Fruit fly (Drosophila melanogaster) whole organism, prepupa: ENCODE results near the gene CG5762.

ENCODE experiments used
- Blimp-1 ChIP-seq: fragments of 200-800 bp; sonication (Bioruptor generic); optimal IDR thresholded peaks from 3 replicates; lab custom pipeline; 2017; ENCODE audit warnings: missing biosample characterization, missing genetic modification characterization, mild to moderate bottlenecking, moderate library complexity, missing genetic modification reagents
- CG11294 ChIP-seq: fragments of 200-800 bp; sonication (Bioruptor generic); IDR thresholded peaks from 2 replicates; pipeline ENCODE4 v1.3.6; 2022; ENCODE audit warnings: missing biosample characterization, missing genetic modification characterization
- CG11762 ChIP-seq: fragments of 200-800 bp; sonication (Bioruptor generic); optimal IDR thresholded peaks from 3 replicates; lab custom pipeline; 2016; ENCODE audit warnings: missing biosample characterization, missing genetic modification characterization; ENCODE audit not compliant: insufficient read depth
- CG15336 ChIP-seq: fragments of 200-800 bp; sonication (Bioruptor generic); IDR thresholded peaks from 2 replicates; pipeline ENCODE4 v1.3.6; 2022; ENCODE audit warnings: missing biosample characterization, missing genetic modification characterization
- CG1621 ChIP-seq: fragments of 200-800 bp; sonication (Bioruptor generic); optimal IDR thresholded peaks from 3 replicates; lab custom pipeline; 2018; ENCODE audit warnings: missing biosample characterization, mild to moderate bottlenecking, missing genetic modification characterization
- CG16779 ChIP-seq: fragments of 200-800 bp; sonication (Bioruptor generic); optimal IDR thresholded peaks from 3 replicates; lab custom pipeline; 2017; ENCODE audit warnings: missing biosample characterization, mild to moderate bottlenecking, missing genetic modification characterization
- CG31627 ChIP-seq: fragments of 200-800 bp; sonication (Bioruptor generic); optimal IDR thresholded peaks from 3 replicates; lab custom pipeline; 2016; ENCODE audit warnings: missing biosample characterization, missing genetic modification characterization
- CG4318 ChIP-seq: fragments of 200-800 bp; sonication (Bioruptor generic); optimal IDR thresholded peaks from 3 replicates; lab custom pipeline; 2017; ENCODE audit warnings: missing biosample characterization, mild to moderate bottlenecking, missing genetic modification characterization
- CG6163 ChIP-seq: fragments of 200-800 bp; sonication (Bioruptor generic); IDR thresholded peaks from 3 replicates; pipeline ENCODE4 v1.3.6; 2022; ENCODE audit warnings: missing biosample characterization, missing genetic modification characterization
- CG6792 ChIP-seq: fragments of 200-800 bp; sonication (Bioruptor generic); optimal IDR thresholded peaks from 3 replicates; lab custom pipeline; 2016; ENCODE audit warnings: missing biosample characterization, missing genetic modification characterization
- CG6854 ChIP-seq: fragments of 200-800 bp; sonication (Bioruptor generic); optimal IDR thresholded peaks from 2 replicates; lab custom pipeline; 2017; ENCODE audit warnings: missing biosample characterization, mild to moderate bottlenecking, missing genetic modification characterization
- CG8119 ChIP-seq: fragments of 200-800 bp; sonication (Bioruptor generic); IDR thresholded peaks from 3 replicates; pipeline ENCODE4 v1.3.6; 2022; ENCODE audit warnings: missing biosample characterization, missing genetic modification characterization
- Eip75B ChIP-seq: fragments of 200-800 bp; sonication (Bioruptor generic); optimal IDR thresholded peaks from 3 replicates; lab custom pipeline; 2016; ENCODE audit warnings: missing biosample characterization, missing genetic modification characterization
- Gug ChIP-seq: fragments of 200-800 bp; sonication (Bioruptor generic); IDR thresholded peaks from 2 replicates; pipeline ENCODE4 v1.3.6; 2022; ENCODE audit warnings: missing biosample characterization, missing genetic modification characterization
- Hr39 ChIP-seq: fragments of 200-800 bp; sonication (Bioruptor generic); optimal IDR thresholded peaks from 2 replicates; lab custom pipeline; 2016; ENCODE audit warnings: missing biosample characterization, missing genetic modification characterization
- Hr4 ChIP-seq: fragments of 200-800 bp; sonication (Bioruptor generic); optimal IDR thresholded peaks from 3 replicates; lab custom pipeline; 2016; ENCODE audit warnings: missing biosample characterization, missing genetic modification characterization
- Met ChIP-seq: fragments of 200-800 bp; sonication (Bioruptor generic); optimal IDR thresholded peaks from 3 replicates; lab custom pipeline; 2016; ENCODE audit warnings: missing biosample characterization, missing genetic modification characterization
- OdsH ChIP-seq: fragments of 200-800 bp; sonication (Bioruptor generic); optimal IDR thresholded peaks from 3 replicates; lab custom pipeline; 2016; ENCODE audit warnings: missing biosample characterization, missing genetic modification characterization
- Sox15 ChIP-seq: fragments of 200-800 bp; sonication (Bioruptor generic); optimal IDR thresholded peaks from 3 replicates; lab custom pipeline; 2016; ENCODE audit warnings: missing biosample characterization, missing genetic modification characterization
- achi ChIP-seq: fragments of 200-800 bp; sonication (Bioruptor generic); optimal IDR thresholded peaks from 3 replicates; lab custom pipeline; 2016; ENCODE audit warnings: missing biosample characterization, missing genetic modification characterization
- acj6 ChIP-seq: fragments of 200-800 bp; sonication (Bioruptor generic); optimal IDR thresholded peaks from 3 replicates; lab custom pipeline; 2016; ENCODE audit warnings: missing biosample characterization, missing genetic modification characterization
- dac ChIP-seq: fragments of 200-800 bp; sonication (Bioruptor generic); optimal IDR thresholded peaks from 2 replicates; lab custom pipeline; 2017; ENCODE audit warnings: missing biosample characterization, mild to moderate bottlenecking, missing genetic modification characterization
- eg ChIP-seq: fragments of 200-800 bp; sonication (Bioruptor generic); IDR thresholded peaks from 3 replicates; pipeline ENCODE4 v1.3.6; 2022; ENCODE audit warnings: missing biosample characterization, missing genetic modification characterization
- esn ChIP-seq: fragments of 200-800 bp; sonication (Bioruptor generic); optimal IDR thresholded peaks from 2 replicates; lab custom pipeline; 2016; ENCODE audit warnings: missing biosample characterization, mild to moderate bottlenecking, missing genetic modification characterization, moderate library complexity
- fd59A ChIP-seq: fragments of 200-800 bp; sonication (Bioruptor generic); optimal IDR thresholded peaks from 2 replicates; lab custom pipeline; 2017; ENCODE audit warnings: missing biosample characterization, mild to moderate bottlenecking, missing genetic modification characterization, missing genetic modification reagents
- net ChIP-seq: fragments of 200-800 bp; sonication (Bioruptor generic); optimal IDR thresholded peaks from 3 replicates; lab custom pipeline; 2016; ENCODE audit warnings: missing biosample characterization, missing genetic modification characterization
- salr ChIP-seq, 2 experiments: fragments of 200-800 bp; sonication (Bioruptor generic); optimal IDR thresholded peaks; 3 replicates each; lab custom pipeline; 2016 to 2018; ENCODE audit warnings: missing biosample characterization in 2 of 2, missing genetic modification characterization in 2 of 2, mild to moderate bottlenecking in 1 of 2
- ss ChIP-seq, 2 experiments: fragments of 200-800 bp; sonication (Bioruptor generic); optimal IDR thresholded peaks; 2 replicates in 1 of 2; 3 replicates in 1 of 2; lab custom pipeline; 2017 to 2018; ENCODE audit warnings: mild to moderate bottlenecking in 2 of 2, missing biosample characterization in 2 of 2, missing genetic modification characterization in 2 of 2, moderate library complexity in 1 of 2
- svp ChIP-seq: fragments of 200-800 bp; sonication (Bioruptor generic); peaks from one replicate; lab custom pipeline; 2016; ENCODE audit warnings: missing biosample characterization, missing genetic modification characterization
- vri ChIP-seq: fragments of 200-800 bp; sonication (Bioruptor generic); optimal IDR thresholded peaks from 3 replicates; lab custom pipeline; 2016; ENCODE audit warnings: missing biosample characterization, mild to moderate bottlenecking, missing genetic modification characterization

Gene CG5762

dm6 chr3R:24341251-24341650 lies 20.2 kb downstream of the CG5762 start, which contains the start of gene Ms:
Gene Ms, plus strand, starts transcription at chr3R:24341551.
- TF ChIP-seq eg (GFP tag; lab: Robert Waterston, UW) = no peak
- TF ChIP-seq dac (GFP tag; lab: Kevin White, UChicago) = no peak
- TF ChIP-seq CG8119 (GFP tag; lab: Robert Waterston, UW) = no peak
- no peak for TF ChIP-seq CG11294 (GFP tag; lab: Robert Waterston, UW)
- no peak for TF ChIP-seq ss (GFP tag; optimal IDR thresholded peaks at IDR 0.05; lab: Kevin White, UChicago)

dm6 chr3R:24336622-24337021 lies 24.9 kb downstream of the CG5762 start, which contains the start of gene CG6432:
Gene CG6432, plus strand, starts transcription at chr3R:24336922.
- TF ChIP-seq Hr4 (GFP tag; lab: Kevin White, UChicago) (no peak), net (no peak), Met (no peak), Sox15 (GFP tag; lab: Kevin White, UChicago) (no peak), CG16779 (tag; lab: Kevin White, UChicago) (no peak), Gug (no peak)

- TF ChIP-seq eg (GFP tag; lab: Robert Waterston, UW) = 0 out of 3 replicates have a peak, but pooled peaks have one; percentile 12
- no peak for TF ChIP-seq Hr39 (GFP tag; lab: Kevin White, UChicago)
- no peak for TF ChIP-seq Eip75B (GFP tag; lab: Kevin White, UChicago)
- no peak for TF ChIP-seq CG4318 (GFP tag; lab: Kevin White, UChicago)
- no peak for TF ChIP-seq CG16779 (tag; lab: Kevin White, UChicago)
- TF ChIP-seq CG1621 (tag; lab: Kevin White, UChicago) = peak; percentile 93
- no peak for TF ChIP-seq CG31627 (GFP tag; lab: Kevin White, UChicago)
- no peak for TF ChIP-seq CG11294 (GFP tag; lab: Robert Waterston, UW)
Measured at dm6 chr3R:24333182-24333808, 28.2 kb downstream of the CG5762 start, which contains the start of the genes Rrp5 and Dis3. Gene Rrp5, minus strand, starts transcription at chr3R:24333316. Gene Dis3, plus strand, starts transcription at chr3R:24333433.

- 0 out of 2 replicates have a peak, but pooled peaks have one; percentile 30 for TF ChIP-seq CG15336 (GFP tag; lab: Robert Waterston, UW)
- no peak for TF ChIP-seq CG16779 (tag; lab: Kevin White, UChicago)
- 0 out of 3 replicates have a peak, but pooled peaks have one; percentile 17 for TF ChIP-seq CG6163 (GFP tag; lab: Robert Waterston, UW)
Measured at dm6 chr3R:24320342-24320711, 41.2 kb downstream of the CG5762 start.

dm6 chr3R:24319632-24320341 lies 41.7 kb downstream of the CG5762 start:
- TF ChIP-seq ss (GFP tag; optimal IDR thresholded peaks at IDR 0.05; lab: Kevin White, UChicago) = no peak
- no peak for TF ChIP-seq achi (GFP tag; lab: Kevin White, UChicago)
- TF ChIP-seq OdsH (GFP tag; lab: Kevin White, UChicago) = no peak
- TF ChIP-seq CG6163 (GFP tag; lab: Robert Waterston, UW) = peak; percentile 31; the same call in 1 of the 3 replicates
- no peak for TF ChIP-seq fd59A (GFP tag; lab: Kevin White, UChicago)
- no peak for TF ChIP-seq CG15336 (GFP tag; lab: Robert Waterston, UW)
- TF ChIP-seq eg (GFP tag; lab: Robert Waterston, UW) = 0 out of 3 replicates have a peak, but pooled peaks have one; percentile 34
- TF ChIP-seq Sox15 (GFP tag; lab: Kevin White, UChicago) = no peak
- TF ChIP-seq Blimp-1 (GFP tag; lab: Kevin White, UChicago) = no peak
- no peak for TF ChIP-seq Hr39 (GFP tag; lab: Kevin White, UChicago)
- no peak for TF ChIP-seq esn (GFP tag; lab: Kevin White, UChicago)
- TF ChIP-seq acj6 (GFP tag; lab: Kevin White, UChicago) = no peak
- no peak for TF ChIP-seq svp
- TF ChIP-seq net = no peak
- no peak for TF ChIP-seq CG11762 (GFP tag; lab: Kevin White, UChicago)
- no peak for TF ChIP-seq CG6792 (GFP tag; lab: Kevin White, UChicago)
- TF ChIP-seq CG6854 (GFP tag; lab: Kevin White, UChicago) = peak; percentile 7
- TF ChIP-seq vri = peak; percentile 87
- no peak for TF ChIP-seq salr (GFP tag; optimal IDR thresholded peaks at IDR 0.05; lab: Kevin White, UChicago)
